Worm (Caenorhabditis elegans) whole organism, late embryonic: Measurements from ENCODE around the gene F26F2.11.
"Not testable (repeated sequence)": the region's sequence is repeated elsewhere in the genome, so short reads cannot be mapped to it uniquely, and the experiment has no call there.

ENCODE experiments used
- C38D4.7 ChIP-seq: fragments of 200-800 bp; sonication (Bioruptor generic); optimal IDR thresholded peaks from 2 replicates; lab custom pipeline; 2018; ENCODE audit warnings: mild to moderate bottlenecking, missing genetic modification characterization, moderate library complexity, missing compliant biosample characterization
- F13H6.1 ChIP-seq: sonication (generic microtip); optimal IDR thresholded peaks from 2 replicates; lab custom pipeline; 2016; ENCODE audit warnings: missing genetic modification characterization, missing compliant biosample characterization
- K02D7.2 ChIP-seq: sonication (generic microtip); optimal IDR thresholded peaks from 2 replicates; lab custom pipeline; 2017; ENCODE audit warnings: mild to moderate bottlenecking, missing genetic modification characterization, missing compliant biosample characterization
- K09A11.1 ChIP-seq: sonication (generic microtip); optimal IDR thresholded peaks from 2 replicates; lab custom pipeline; 2017; ENCODE audit warnings: antibody characterized with exemption, mild to moderate bottlenecking, missing genetic modification characterization, missing compliant biosample characterization; ENCODE audit not compliant: insufficient read depth
- ceh-14 ChIP-seq: sonication (generic microtip); optimal IDR thresholded peaks from 2 replicates; lab custom pipeline; 2016; ENCODE audit warnings: missing genotype, missing genetic modification characterization, missing compliant biosample characterization
- ceh-19 ChIP-seq: fragments of 200-800 bp; sonication (Bioruptor generic); optimal IDR thresholded peaks from 2 replicates; lab custom pipeline; 2018; ENCODE audit warnings: mild to moderate bottlenecking, missing genetic modification characterization, missing compliant biosample characterization
- ceh-22 ChIP-seq: sonication (generic microtip); optimal IDR thresholded peaks from 2 replicates; lab custom pipeline; 2017; ENCODE audit warnings: missing biosample characterization, missing genetic modification characterization
- ceh-24 ChIP-seq: sonication (generic microtip); optimal IDR thresholded peaks from 2 replicates; lab custom pipeline; 2016; ENCODE audit warnings: mild to moderate bottlenecking, missing genetic modification characterization, missing compliant biosample characterization
- ceh-30 ChIP-seq: fragments of 150-350 bp; optimal IDR thresholded peaks from 2 replicates; lab custom pipeline; 2014; ENCODE audit warnings: missing biosample characterization, missing genetic modification characterization
- ceh-31 ChIP-seq: sonication (generic microtip); optimal IDR thresholded peaks from 2 replicates; lab custom pipeline; 2016; ENCODE audit warnings: missing genetic modification characterization, missing compliant biosample characterization
- ceh-34 ChIP-seq: sonication (generic microtip); optimal IDR thresholded peaks from 2 replicates; lab custom pipeline; 2016; ENCODE audit warnings: mild to moderate bottlenecking, missing genetic modification characterization, missing compliant biosample characterization
- ceh-9 ChIP-seq: sonication (generic microtip); optimal IDR thresholded peaks from 2 replicates; lab custom pipeline; 2016; ENCODE audit warnings: mild to moderate bottlenecking, missing genetic modification characterization, inconsistent platforms, missing compliant biosample characterization
- che-1 ChIP-seq: sonication (generic microtip); optimal IDR thresholded peaks from 2 replicates; lab custom pipeline; 2016; ENCODE audit warnings: mild to moderate bottlenecking, missing genetic modification characterization, missing compliant biosample characterization
- dmd-4 ChIP-seq: sonication (generic microtip); optimal IDR thresholded peaks from 2 replicates; lab custom pipeline; 2016; ENCODE audit warnings: borderline replicate concordance, missing genetic modification characterization, missing compliant biosample characterization
- dve-1 ChIP-seq: sonication (generic microtip); optimal IDR thresholded peaks from 2 replicates; lab custom pipeline; 2017; ENCODE audit warnings: antibody characterized with exemption, mild to moderate bottlenecking, missing genetic modification characterization, missing compliant biosample characterization
- elt-2 ChIP-seq: sonication (generic microtip); optimal IDR thresholded peaks from 2 replicates; lab custom pipeline; 2016; ENCODE audit warnings: missing genetic modification reagents, missing genetic modification characterization, missing compliant biosample characterization
- elt-4 ChIP-seq: sonication (generic microtip); optimal IDR thresholded peaks from 2 replicates; lab custom pipeline; 2016; ENCODE audit warnings: missing genetic modification characterization, missing compliant biosample characterization
- ets-4 ChIP-seq: sonication (generic microtip); optimal IDR thresholded peaks from 2 replicates; lab custom pipeline; 2016; ENCODE audit warnings: missing genetic modification characterization, missing compliant biosample characterization
- eyg-1 ChIP-seq: sonication (generic microtip); optimal IDR thresholded peaks from 2 replicates; lab custom pipeline; 2016; ENCODE audit warnings: missing genotype, missing genetic modification characterization, missing compliant biosample characterization
- fax-1 ChIP-seq: sonication (generic microtip); optimal IDR thresholded peaks from 2 replicates; lab custom pipeline; 2016; ENCODE audit warnings: missing genotype, missing genetic modification characterization, missing compliant biosample characterization
- fkh-10 ChIP-seq: fragments of 150-350 bp; optimal IDR thresholded peaks from 2 replicates; lab custom pipeline; 2014; ENCODE audit warnings: missing biosample characterization, missing genetic modification reagents, missing genetic modification characterization
- fkh-6 ChIP-seq: sonication (generic microtip); optimal IDR thresholded peaks from 2 replicates; lab custom pipeline; 2016; ENCODE audit warnings: missing genetic modification characterization, missing compliant biosample characterization
- gmeb-2 ChIP-seq: sonication (generic microtip); optimal IDR thresholded peaks from 2 replicates; lab custom pipeline; 2016; ENCODE audit warnings: missing genetic modification characterization, inconsistent platforms, missing compliant biosample characterization
- hlh-15 ChIP-seq: sonication (generic microtip); optimal IDR thresholded peaks from 2 replicates; lab custom pipeline; 2016; ENCODE audit warnings: missing genetic modification characterization, missing compliant biosample characterization
- hlh-30 ChIP-seq: sonication (generic microtip); optimal IDR thresholded peaks from 2 replicates; lab custom pipeline; 2017; ENCODE audit warnings: antibody characterized with exemption, missing genetic modification characterization, missing compliant biosample characterization; ENCODE audit not compliant: insufficient read depth
- hlh-8 ChIP-seq: sonication (generic microtip); optimal IDR thresholded peaks from 2 replicates; lab custom pipeline; 2016; ENCODE audit warnings: missing genotype, missing genetic modification characterization, missing compliant biosample characterization
- lim-6 ChIP-seq: sonication (generic microtip); optimal IDR thresholded peaks from 2 replicates; lab custom pipeline; 2016; ENCODE audit warnings: missing genetic modification characterization, missing compliant biosample characterization
- lin-11 ChIP-seq: fragments of 200-800 bp; sonication (Bioruptor generic); optimal IDR thresholded peaks from 2 replicates; lab custom pipeline; 2018; ENCODE audit warnings: mild to moderate bottlenecking, missing genetic modification characterization, missing compliant biosample characterization
- mec-3 ChIP-seq: sonication (generic microtip); optimal IDR thresholded peaks from 2 replicates; lab custom pipeline; 2016; ENCODE audit warnings: borderline replicate concordance, missing genetic modification characterization, missing compliant biosample characterization
- nhr-11 ChIP-seq: fragments of 150-350 bp; optimal IDR thresholded peaks from 2 replicates; lab custom pipeline; 2014; ENCODE audit warnings: missing biosample characterization, missing genetic modification characterization
- npax-4 ChIP-seq: sonication (generic microtip); optimal IDR thresholded peaks from 2 replicates; lab custom pipeline; 2016; ENCODE audit warnings: missing genetic modification characterization, missing compliant biosample characterization
- pag-3 ChIP-seq: sonication (generic microtip); optimal IDR thresholded peaks from 2 replicates; lab custom pipeline; 2016; ENCODE audit warnings: missing compliant biosample characterization, missing genetic modification characterization, borderline replicate concordance
- pha-4 ChIP-seq: fragments of 150-350 bp; optimal IDR thresholded peaks from 2 replicates; lab custom pipeline; 2018; ENCODE audit warnings: missing biosample characterization, missing genetic modification reagents, missing genetic modification characterization
- pqm-1 ChIP-seq: sonication (generic microtip); optimal IDR thresholded peaks from 2 replicates; lab custom pipeline; 2016; ENCODE audit warnings: missing genetic modification characterization, missing compliant biosample characterization
- pros-1 ChIP-seq: fragments of 150-350 bp; optimal IDR thresholded peaks from 2 replicates; lab custom pipeline; 2014; ENCODE audit warnings: missing biosample characterization, missing genetic modification reagents, missing genetic modification characterization
- ref-2 ChIP-seq: sonication (generic microtip); optimal IDR thresholded peaks from 2 replicates; lab custom pipeline; 2016; ENCODE audit warnings: missing genetic modification characterization, missing compliant biosample characterization
- sdc-2 ChIP-seq: sonication (generic microtip); optimal IDR thresholded peaks from 2 replicates; lab custom pipeline; 2016; ENCODE audit warnings: missing genotype, missing genetic modification characterization, missing compliant biosample characterization
- syd-9 ChIP-seq: sonication (generic microtip); optimal IDR thresholded peaks from 2 replicates; lab custom pipeline; 2016; ENCODE audit warnings: mild to moderate bottlenecking, missing genetic modification characterization, moderate library complexity, missing compliant biosample characterization
- tbx-7 ChIP-seq: sonication (generic microtip); optimal IDR thresholded peaks from 2 replicates; lab custom pipeline; 2016; ENCODE audit warnings: missing genotype, missing genetic modification characterization, missing compliant biosample characterization
- unc-42 ChIP-seq: sonication (generic microtip); optimal IDR thresholded peaks from 2 replicates; lab custom pipeline; 2016; ENCODE audit warnings: missing genotype, missing genetic modification characterization, missing compliant biosample characterization
- unc-55 ChIP-seq: sonication (generic microtip); optimal IDR thresholded peaks from 2 replicates; lab custom pipeline; 2017; ENCODE audit warnings: missing biosample characterization, missing genetic modification reagents, missing genetic modification characterization
- unc-86 ChIP-seq: sonication (generic microtip); optimal IDR thresholded peaks from 2 replicates; lab custom pipeline; 2016; ENCODE audit warnings: missing genetic modification characterization, missing compliant biosample characterization
- zip-5 ChIP-seq: sonication (generic microtip); optimal IDR thresholded peaks from 2 replicates; lab custom pipeline; 2016; ENCODE audit warnings: missing genetic modification characterization, missing compliant biosample characterization
- ztf-16 ChIP-seq: sonication (generic microtip); optimal IDR thresholded peaks from 2 replicates; lab custom pipeline; 2017; ENCODE audit warnings: missing genetic modification characterization, missing compliant biosample characterization

F26F2.11 gene

ce11 chrV:20566454-20566853 is 29.1 kb downstream of the F26F2.11 start, which contains the start of gene F26F2.3:
TSS of gene F26F2.3 (minus strand) at chrV:20566554.
- no peak for TF ChIP-seq nhr-11 (tag; lab: Kevin White, UChicago)
- TF ChIP-seq ref-2 (tag; lab: Kevin White, UChicago), result no peak
- TF ChIP-seq npax-4, result no peak
- TF ChIP-seq hlh-15, result no peak
- no peak for TF ChIP-seq unc-42 (tag; lab: Kevin White, UChicago)
- TF ChIP-seq pag-3 (tag; lab: Kevin White, UChicago), result no peak
- no peak for TF ChIP-seq K02D7.2
- TF ChIP-seq, all 69 proteins: peak for 0

- not testable (repeated sequence) for TF ChIP-seq hlh-8, lim-6, fkh-6 (tag; lab: Kevin White, UChicago)
These were observed 31.5 kb downstream of the F26F2.11 start, which contains the start of gene F26F2.13 for ce11 chrV:20564054-20564453. TSS of gene F26F2.13 (plus strand) at chrV:20564354.

- no peak for TF ChIP-seq tbx-7 (tag; lab: Kevin White, UChicago)
- no peak for TF ChIP-seq ceh-22
- no peak for TF ChIP-seq unc-42 (tag; lab: Kevin White, UChicago)
- TF ChIP-seq syd-9 (tag; lab: Kevin White, UChicago), result no peak
- TF ChIP-seq K02D7.2, result no peak
- TF ChIP-seq sdc-2 (tag; lab: Kevin White, UChicago), result no peak
- no peak for TF ChIP-seq ceh-34
- TF ChIP-seq ets-4, result no peak
- TF ChIP-seq mec-3, result no peak
- TF ChIP-seq dmd-4 (tag; lab: Kevin White, UChicago), result no peak
- no peak for TF ChIP-seq ceh-19 (GFP tag; lab: Kevin White, UChicago)
- TF ChIP-seq dve-1 (tag; lab: Kevin White, UChicago), result no peak
These were observed 33.8 kb downstream of the F26F2.11 start, which contains the start of gene F26F2.1 for ce11 chrV:20561795-20562194. TSS of gene F26F2.1 (minus strand) at chrV:20561895.

ce11 chrV:20558270-20558669 is 37.3 kb downstream of the F26F2.11 start, which contains the start of gene abf-4:
TSS of gene abf-4 (minus strand) at chrV:20558370.
- no peak for TF ChIP-seq pha-4
- no peak for TF ChIP-seq elt-4 (tag; lab: Kevin White, UChicago)
- TF ChIP-seq ceh-19 (GFP tag; lab: Kevin White, UChicago), result no peak
- no peak for TF ChIP-seq ceh-31 (tag; lab: Kevin White, UChicago)
- no peak for TF ChIP-seq pag-3 (tag; lab: Kevin White, UChicago)
- no peak for TF ChIP-seq ceh-9
- TF ChIP-seq che-1, result no peak
- TF ChIP-seq tbx-7 (tag; lab: Kevin White, UChicago), result no peak
- TF ChIP-seq fax-1 (tag; lab: Kevin White, UChicago), result no peak
- TF ChIP-seq unc-86, result no peak
- no peak for TF ChIP-seq C38D4.7 (GFP tag; lab: Kevin White, UChicago)
- no peak for TF ChIP-seq unc-55
- TF ChIP-seq pros-1 (tag; lab: Kevin White, UChicago), result no peak
- TF ChIP-seq, all 69 proteins: peak for 0

ce11 chrV:20556260-20556659 is 39.3 kb downstream of the F26F2.11 start, which contains the start of gene Y38H6C.23:
TSS of gene Y38H6C.23 (minus strand) at chrV:20556360.
- no peak for TF ChIP-seq fkh-10 (GFP tag; lab: Kevin White, UChicago)
- TF ChIP-seq hlh-30, result no peak
- TF ChIP-seq ceh-14 (tag; lab: Kevin White, UChicago), result no peak
- no peak for TF ChIP-seq ceh-24 (tag; lab: Kevin White, UChicago)
- no peak for TF ChIP-seq F13H6.1 (tag; lab: Kevin White, UChicago)
- TF ChIP-seq ceh-30 (tag; lab: Kevin White, UChicago), result no peak
- TF ChIP-seq unc-42 (tag; lab: Kevin White, UChicago), result no peak
- no peak for TF ChIP-seq dve-1 (tag; lab: Kevin White, UChicago)
- no peak for TF ChIP-seq gmeb-2 (tag; lab: Kevin White, UChicago)
- TF ChIP-seq ztf-16 (tag; lab: Kevin White, UChicago), result no peak
- TF ChIP-seq pqm-1 (tag; lab: Kevin White, UChicago), result no peak
- TF ChIP-seq syd-9 (tag; lab: Kevin White, UChicago), result no peak
- no peak for TF ChIP-seq lin-11 (tag; lab: Kevin White, UChicago)
- no peak for TF ChIP-seq ceh-9
- TF ChIP-seq K09A11.1, result no peak
- no peak for TF ChIP-seq pag-3 (tag; lab: Kevin White, UChicago)
- no peak for TF ChIP-seq elt-2 (tag; lab: Kevin White, UChicago)
- no peak for TF ChIP-seq zip-5
- TF ChIP-seq eyg-1 (tag; lab: Kevin White, UChicago), result no peak
- TF ChIP-seq, all 69 proteins: peak for 0
